1 fruit fly cellular context compared by ENCODE assay signal in genomic region chr3R:26908750-26909149, dm6.
A peak's percentile ranks its signal among the peaks of the same experiment; 100 is the strongest.
TF ChIP-seq lines count a peak whose summit lies in the region.

No protein-coding gene starts in this region.

TF ChIP-seq in whole organism, embryonic, 481 proteins besides CTCF, POLR2A, EP300 and RAD21 (continued from another document and continues in another):
- TF ChIP-seq unc-4 (GFP tag; IDR thresholded peaks at IDR 0.05; lab: Robert Waterston, UW; ENCODE audit: partially characterized antibody) (no peak), CG3065 (GFP tag; optimal IDR thresholded peaks at IDR 0.05; lab: Kevin White, UChicago) (no peak), CrebB (tag; optimal IDR thresholded peaks at IDR 0.05; lab: Kevin White, UChicago) (peak; percentile 31), Adf1 (GFP tag; IDR thresholded peaks at IDR 0.05; lab: Robert Waterston, UW) (no peak), mirr (GFP tag; optimal IDR thresholded peaks at IDR 0.05; lab: Kevin White, UChicago) (peak; percentile 42), CG9797 (GFP tag; optimal IDR thresholded peaks at IDR 0.05; lab: Kevin White, UChicago) (no peak), CG34224 (GFP tag; IDR thresholded peaks at IDR 0.05; lab: Robert Waterston, UW; ENCODE audit: partially characterized antibody) (no peak), gt (GFP tag; IDR thresholded peaks at IDR 0.05; lab: Robert Waterston, UW) (no peak), Mrtf (GFP tag; IDR thresholded peaks at IDR 0.05; lab: Robert Waterston, UW) (no peak), MTF-1 (GFP tag; optimal IDR thresholded peaks at IDR 0.05; lab: Kevin White, UChicago; ENCODE audit: borderline replicate concordance) (peak; percentile 43), CG7987 (GFP tag; optimal IDR thresholded peaks at IDR 0.05; lab: Kevin White, UChicago) (peak; percentile 30), CG12155 (GFP tag; optimal IDR thresholded peaks at IDR 0.05; lab: Kevin White, UChicago) (no peak), Stat92E (GFP tag; optimal IDR thresholded peaks at IDR 0.05; lab: Kevin White, UChicago) (no peak), CG4730 (GFP tag; IDR thresholded peaks at IDR 0.05; lab: Robert Waterston, UW) (no peak), bowl (GFP tag; IDR thresholded peaks at IDR 0.05; lab: Robert Waterston, UW) (no peak), yki (optimal IDR thresholded peaks at IDR 0.05; lab: Kevin White, UChicago) (no peak), CG18764 (GFP tag; optimal IDR thresholded peaks at IDR 0.05; lab: Kevin White, UChicago) (no peak), CG1233 (GFP tag; optimal IDR thresholded peaks at IDR 0.05; lab: Kevin White, UChicago) (peak; percentile 33), CG30431 (GFP tag; optimal IDR thresholded peaks at IDR 0.05; lab: Kevin White, UChicago) (no peak), CG2889 (GFP tag; IDR thresholded peaks at IDR 0.05; lab: Robert Waterston, UW) (no peak), CG10959 (GFP tag; IDR thresholded peaks at IDR 0.05; lab: Robert Waterston, UW) (no peak), Dbx (GFP tag; IDR thresholded peaks at IDR 0.05; lab: Robert Waterston, UW) (no peak), dmrt99B (tag; optimal IDR thresholded peaks at IDR 0.05; lab: Kevin White, UChicago) (peak; percentile 41), CG4820 (GFP tag; optimal IDR thresholded peaks at IDR 0.05; lab: Kevin White, UChicago) (no peak), CG11695 (GFP tag; IDR thresholded peaks at IDR 0.05; lab: Robert Waterston, UW) (0 out of 3 replicates have a peak, but pooled peaks have one; percentile 37), CG34376 (GFP tag; optimal IDR thresholded peaks at IDR 0.05; lab: Kevin White, UChicago) (no peak), CG2678 (tag; optimal IDR thresholded peaks at IDR 0.05; lab: Kevin White, UChicago) (peak; percentile 41), Mes4 (GFP tag; optimal IDR thresholded peaks at IDR 0.05; lab: Kevin White, UChicago) (no peak), YL-1 (GFP tag; optimal IDR thresholded peaks at IDR 0.05; lab: Kevin White, UChicago) (no peak), CG14667 (GFP tag; IDR thresholded peaks at IDR 0.05; lab: Robert Waterston, UW) (0 out of 2 replicates have a peak, but pooled peaks have one; percentile 10), nom (GFP tag; optimal IDR thresholded peaks at IDR 0.05; lab: Kevin White, UChicago) (no peak), CG12659 (GFP tag; optimal IDR thresholded peaks at IDR 0.05; lab: Kevin White, UChicago) (no peak), crc (GFP tag; optimal IDR thresholded peaks at IDR 0.05; lab: Kevin White, UChicago) (no peak), aop (GFP tag; IDR thresholded peaks at IDR 0.05; lab: Robert Waterston, UW) (no peak), CG13287 (GFP tag; IDR thresholded peaks at IDR 0.05; lab: Robert Waterston, UW; ENCODE audit: partially characterized antibody) (no peak), ind (GFP tag; optimal IDR thresholded peaks at IDR 0.05; lab: Kevin White, UChicago) (no peak), sim (GFP tag; IDR thresholded peaks at IDR 0.05; lab: Robert Waterston, UW) (no peak), CkIIα-i1 (GFP tag; IDR thresholded peaks at IDR 0.05; lab: Robert Waterston, UW) (no peak), CG12236 (GFP tag; optimal IDR thresholded peaks at IDR 0.05; lab: Kevin White, UChicago) (no peak), HHEX (GFP tag; optimal IDR thresholded peaks at IDR 0.05; lab: Kevin White, UChicago) (peak; percentile 31), Ravus (GFP tag; IDR thresholded peaks at IDR 0.05; lab: Robert Waterston, UW) (no peak), Oli (tag; optimal IDR thresholded peaks at IDR 0.05; lab: Kevin White, UChicago) (no peak), CG14441 (GFP tag; IDR thresholded peaks at IDR 0.05; lab: Robert Waterston, UW) (no peak), CG12744 (GFP tag; optimal IDR thresholded peaks at IDR 0.05; lab: Kevin White, UChicago) (no peak), kah (GFP tag; optimal IDR thresholded peaks at IDR 0.05; lab: Kevin White, UChicago) (no peak), cas (GFP tag; IDR thresholded peaks at IDR 0.05; lab: Robert Waterston, UW) (no peak), nmo (GFP tag; optimal IDR thresholded peaks at IDR 0.05; lab: Kevin White, UChicago) (no peak), Hr3 (GFP tag; optimal IDR thresholded peaks at IDR 0.05; lab: Kevin White, UChicago) (no peak), schlank (tag; optimal IDR thresholded peaks at IDR 0.05; lab: Kevin White, UChicago) (no peak), hth (optimal IDR thresholded peaks at IDR 0.05; lab: Kevin White, UChicago) (no peak), jumu (GFP tag; optimal IDR thresholded peaks at IDR 0.05; lab: Kevin White, UChicago) (no peak), Poxn (GFP tag; IDR thresholded peaks at IDR 0.05; lab: Robert Waterston, UW) (no peak), Bteb2 (GFP tag; optimal IDR thresholded peaks at IDR 0.05; lab: Kevin White, UChicago) (no peak), her (GFP tag; optimal IDR thresholded peaks at IDR 0.05; lab: Kevin White, UChicago) (no peak), tio (GFP tag; optimal IDR thresholded peaks at IDR 0.05; lab: Kevin White, UChicago) (no peak), CG2875 (GFP tag; optimal IDR thresholded peaks at IDR 0.05; lab: Kevin White, UChicago) (peak; percentile 43), CG11723 (GFP tag; optimal IDR thresholded peaks at IDR 0.05; lab: Kevin White, UChicago) (peak; percentile 37), z (GFP tag; IDR thresholded peaks at IDR 0.05; lab: Robert Waterston, UW) (no peak), ERR (GFP tag; optimal IDR thresholded peaks at IDR 0.05; lab: Kevin White, UChicago) (no peak), CG16779 (GFP tag; IDR thresholded peaks at IDR 0.05; lab: Robert Waterston, UW) (no peak), CG17568 (GFP tag; optimal IDR thresholded peaks at IDR 0.05; lab: Kevin White, UChicago) (peak; percentile 15), lola (GFP tag; optimal IDR thresholded peaks at IDR 0.05; lab: Kevin White, UChicago) (no peak), emc (GFP tag; optimal IDR thresholded peaks at IDR 0.05; lab: Kevin White, UChicago) (no peak), CG17912 (GFP tag; optimal IDR thresholded peaks at IDR 0.05; lab: Kevin White, UChicago) (no peak), ro (GFP tag; IDR thresholded peaks at IDR 0.05; lab: Robert Waterston, UW) (no peak), CG6683 (GFP tag; optimal IDR thresholded peaks at IDR 0.05; lab: Kevin White, UChicago) (no peak), gsb-n (tag; optimal IDR thresholded peaks at IDR 0.05; lab: Kevin White, UChicago) (no peak), CG11456 (GFP tag; IDR thresholded peaks at IDR 0.05; lab: Robert Waterston, UW) (0 out of 3 replicates have a peak, but pooled peaks have one; percentile 50), Myb (GFP tag; optimal IDR thresholded peaks at IDR 0.05; lab: Kevin White, UChicago) (no peak), HLH4C (GFP tag; IDR thresholded peaks at IDR 0.05; lab: Robert Waterston, UW; ENCODE audit: partially characterized antibody) (no peak), oc (tag; optimal IDR thresholded peaks at IDR 0.05; lab: Kevin White, UChicago) (no peak), zfh2 (GFP tag; optimal IDR thresholded peaks at IDR 0.05; lab: Kevin White, UChicago) (no peak), CG4854 (GFP tag; optimal IDR thresholded peaks at IDR 0.05; lab: Kevin White, UChicago) (no peak), CG17829 (tag; optimal IDR thresholded peaks at IDR 0.05; lab: Kevin White, UChicago) (no peak), grau (tag; optimal IDR thresholded peaks at IDR 0.05; lab: Kevin White, UChicago) (no peak), inv (GFP tag; IDR thresholded peaks at IDR 0.05; lab: Robert Waterston, UW; ENCODE audit: partially characterized antibody) (no peak), CG12299 (tag; optimal IDR thresholded peaks at IDR 0.05; lab: Kevin White, UChicago) (no peak), HLHmδ (GFP tag; optimal IDR thresholded peaks at IDR 0.05; lab: Kevin White, UChicago) (peak; percentile 33), CG11247 (GFP tag; IDR thresholded peaks at IDR 0.05; lab: Robert Waterston, UW) (no peak), tx (GFP tag; optimal IDR thresholded peaks at IDR 0.05; lab: Kevin White, UChicago) (no peak), Asciz (GFP tag; optimal IDR thresholded peaks at IDR 0.05; lab: Kevin White, UChicago) (peak; percentile 49), dan (GFP tag; IDR thresholded peaks at IDR 0.05; lab: Robert Waterston, UW) (no peak), Drgx (GFP tag; IDR thresholded peaks at IDR 0.05; lab: Robert Waterston, UW) (no peak), CG1024 (GFP tag; IDR thresholded peaks at IDR 0.05; lab: Robert Waterston, UW) (0 out of 2 replicates have a peak, but pooled peaks have one; percentile 16), vnd (GFP tag; IDR thresholded peaks at IDR 0.05; lab: Robert Waterston, UW; ENCODE audit: partially characterized antibody) (no peak), ara (GFP tag; IDR thresholded peaks at IDR 0.05; lab: Robert Waterston, UW) (no peak), ftz-f1 (GFP tag; optimal IDR thresholded peaks at IDR 0.05; lab: Kevin White, UChicago) (no peak), salm (tag; optimal IDR thresholded peaks at IDR 0.05; lab: Kevin White, UChicago) (no peak), vfl (GFP tag; optimal IDR thresholded peaks at IDR 0.05; lab: Kevin White, UChicago) (no peak), sens-2 (GFP tag; IDR thresholded peaks at IDR 0.05; lab: Robert Waterston, UW) (no peak), scrt (GFP tag; optimal IDR thresholded peaks at IDR 0.05; lab: Kevin White, UChicago) (no peak), Fer2 (tag; optimal IDR thresholded peaks at IDR 0.05; lab: Kevin White, UChicago) (no peak), CG13424 (tag; optimal IDR thresholded peaks at IDR 0.05; lab: Kevin White, UChicago) (no peak), Nf-YC (tag; optimal IDR thresholded peaks at IDR 0.05; lab: Kevin White, UChicago) (no peak), odd (GFP tag; optimal IDR thresholded peaks at IDR 0.05; lab: Kevin White, UChicago) (peak; percentile 34), mam (GFP tag; optimal IDR thresholded peaks at IDR 0.05; lab: Kevin White, UChicago) (no peak), fd64A (GFP tag; optimal IDR thresholded peaks at IDR 0.05; lab: Kevin White, UChicago) (peak; percentile 72), ewg (GFP tag; optimal IDR thresholded peaks at IDR 0.05; lab: Kevin White, UChicago) (no peak), eve (GFP tag; optimal IDR thresholded peaks at IDR 0.05; lab: Kevin White, UChicago) (no peak), CG9437 (GFP tag; optimal IDR thresholded peaks at IDR 0.05; lab: Kevin White, UChicago) (no peak), CG13894 (tag; optimal IDR thresholded peaks at IDR 0.05; lab: Kevin White, UChicago) (no peak), ab (GFP tag; optimal IDR thresholded peaks at IDR 0.05; lab: Kevin White, UChicago) (no peak), chif (GFP tag; optimal IDR thresholded peaks at IDR 0.05; lab: Kevin White, UChicago) (no peak), Tbp (GFP tag; optimal IDR thresholded peaks at IDR 0.05; lab: Kevin White, UChicago) (no peak), CG9932 (GFP tag; IDR thresholded peaks at IDR 0.05; lab: Robert Waterston, UW) (no peak), Jarid2 (GFP tag; optimal IDR thresholded peaks at IDR 0.05; lab: Kevin White, UChicago) (no peak), zen2 (GFP tag; IDR thresholded peaks at IDR 0.05; lab: Robert Waterston, UW; ENCODE audit: partially characterized antibody) (no peak), repo (GFP tag; optimal IDR thresholded peaks at IDR 0.05; lab: Kevin White, UChicago) (no peak), Hr78 (GFP tag; optimal IDR thresholded peaks at IDR 0.05; lab: Kevin White, UChicago) (peak in 1 of 2 experiments; percentile 41), CG1832 (GFP tag; optimal IDR thresholded peaks at IDR 0.05; lab: Kevin White, UChicago) (no peak), Aef1 (GFP tag; IDR thresholded peaks at IDR 0.05; lab: Robert Waterston, UW) (no peak), CG4282 (GFP tag; optimal IDR thresholded peaks at IDR 0.05; lab: Kevin White, UChicago) (no peak), CG10543 (GFP tag; optimal IDR thresholded peaks at IDR 0.05; lab: Kevin White, UChicago) (no peak), Med (GFP tag; lab: Kevin White, UChicago) (peak; percentile 79), CG31441 (GFP tag; IDR thresholded peaks at IDR 0.05; lab: Robert Waterston, UW) (no peak), D19A (tag; optimal IDR thresholded peaks at IDR 0.05; lab: Kevin White, UChicago) (no peak), tin (GFP tag; optimal IDR thresholded peaks at IDR 0.05; lab: Kevin White, UChicago) (no peak), en (GFP tag; optimal IDR thresholded peaks at IDR 0.05; lab: Kevin White, UChicago) (no peak), seq (GFP tag; IDR thresholded peaks at IDR 0.05; lab: Robert Waterston, UW) (no peak), chn (GFP tag; optimal IDR thresholded peaks at IDR 0.05; lab: Kevin White, UChicago) (no peak), Mad (GFP tag; optimal IDR thresholded peaks at IDR 0.05; lab: Kevin White, UChicago) (no peak), wor (GFP tag; IDR thresholded peaks at IDR 0.05; lab: Robert Waterston, UW) (no peak), Oaz (GFP tag; IDR thresholded peaks at IDR 0.05; lab: Robert Waterston, UW) (no peak), Hand (GFP tag; optimal IDR thresholded peaks at IDR 0.05; lab: Kevin White, UChicago) (no peak), CG12391 (tag; optimal IDR thresholded peaks at IDR 0.05; lab: Kevin White, UChicago) (no peak), CG15696 (tag; optimal IDR thresholded peaks at IDR 0.05; lab: Kevin White, UChicago) (peak; percentile 7), phol (tag; optimal IDR thresholded peaks at IDR 0.05; lab: Kevin White, UChicago) (no peak), CG17802 (tag; optimal IDR thresholded peaks at IDR 0.05; lab: Kevin White, UChicago) (no peak), gsb (GFP tag; IDR thresholded peaks at IDR 0.05; lab: Robert Waterston, UW) (no peak), Meics (GFP tag; optimal IDR thresholded peaks at IDR 0.05; lab: Kevin White, UChicago) (no peak), gcm2 (GFP tag; optimal IDR thresholded peaks at IDR 0.05; lab: Kevin White, UChicago) (no peak), shn (GFP tag; optimal IDR thresholded peaks at IDR 0.05; lab: Kevin White, UChicago) (no peak), lab (GFP tag; optimal IDR thresholded peaks at IDR 0.05; lab: Kevin White, UChicago) (peak; percentile 54), CG8281 (tag; optimal IDR thresholded peaks at IDR 0.05; lab: Kevin White, UChicago) (no peak), H15 (GFP tag; IDR thresholded peaks at IDR 0.05; lab: Robert Waterston, UW) (no peak), CG43689 (GFP tag; IDR thresholded peaks at IDR 0.05; lab: Robert Waterston, UW) (0 out of 2 replicates have a peak, but pooled peaks have one; percentile 35), bcd (GFP tag; optimal IDR thresholded peaks at IDR 0.05; lab: Kevin White, UChicago) (peak; percentile 5), CG9876 (GFP tag; optimal IDR thresholded peaks at IDR 0.05; lab: Kevin White, UChicago) (no peak), CG5245 (GFP tag; optimal IDR thresholded peaks at IDR 0.05; lab: Kevin White, UChicago) (no peak), Rfx (GFP tag; IDR thresholded peaks at IDR 0.05; lab: Robert Waterston, UW) (no peak)
